Worm (Caenorhabditis elegans) whole organism, L3 larva: ENCODE measurements around the gene T24E12.6.

Experiments used
- ZK546.5 ChIP-seq: sonication (generic microtip); optimal IDR thresholded peaks from 2 replicates; lab custom pipeline; 2017; ENCODE audit warnings: missing biosample characterization, missing genetic modification characterization
- aly-2 ChIP-seq: fragments of 150-350 bp; optimal IDR thresholded peaks from 2 replicates; lab custom pipeline; 2014; ENCODE audit warnings: missing biosample characterization, missing genetic modification characterization
- ceh-16 ChIP-seq: sonication (generic microtip); optimal IDR thresholded peaks from 2 replicates; lab custom pipeline; 2017; ENCODE audit warnings: missing biosample characterization, missing genetic modification characterization
- elt-2 ChIP-seq: sonication (generic microtip); optimal IDR thresholded peaks from 2 replicates; lab custom pipeline; 2016; ENCODE audit warnings: missing genetic modification reagents, mild to moderate bottlenecking, missing genetic modification characterization, missing compliant biosample characterization
- fos-1 ChIP-seq: fragments of 150-350 bp; optimal IDR thresholded peaks from 2 replicates; lab custom pipeline; 2014; ENCODE audit warnings: missing biosample characterization, missing genetic modification characterization
- lin-15B ChIP-seq: fragments of 150-350 bp; optimal IDR thresholded peaks from 2 replicates; lab custom pipeline; 2014; ENCODE audit warnings: missing biosample characterization, missing genetic modification characterization
- mdl-1 ChIP-seq: fragments of 150-350 bp; optimal IDR thresholded peaks from 2 replicates; lab custom pipeline; 2014; ENCODE audit warnings: missing biosample characterization, missing genetic modification characterization
- nhr-25 ChIP-seq: sonication (generic microtip); optimal IDR thresholded peaks from 2 replicates; lab custom pipeline; 2017; ENCODE audit warnings: missing biosample characterization, missing genetic modification characterization
- pha-4 ChIP-seq: fragments of 150-350 bp; optimal IDR thresholded peaks from 2 replicates; lab custom pipeline; 2014; ENCODE audit warnings: missing biosample characterization, missing genetic modification reagents, missing genetic modification characterization
- skn-1 ChIP-seq: fragments of 150-350 bp; optimal IDR thresholded peaks from 2 replicates; lab custom pipeline; 2014; ENCODE audit warnings: missing biosample characterization, missing genetic modification characterization
- snpc-4 ChIP-seq: fragments of 150-350 bp; optimal IDR thresholded peaks from 2 replicates; lab custom pipeline; 2014; ENCODE audit warnings: missing biosample characterization, missing genetic modification characterization
- tbx-2 ChIP-seq: sonication (generic microtip); optimal IDR thresholded peaks from 2 replicates; lab custom pipeline; 2016; ENCODE audit warnings: mild to moderate bottlenecking, missing genetic modification characterization, missing compliant biosample characterization
- zag-1 ChIP-seq: fragments of 150-350 bp; optimal IDR thresholded peaks from 2 replicates; lab custom pipeline; 2014; ENCODE audit warnings: missing biosample characterization, missing genetic modification characterization
- ztf-11 ChIP-seq: fragments of 150-350 bp; optimal IDR thresholded peaks from 2 replicates; lab custom pipeline; 2014; ENCODE audit warnings: missing biosample characterization, missing genetic modification characterization

ce11 chrII:3785257-3785656 is 23.8 kb upstream of the T24E12.6 start, which contains the start of gene T24E12.1:
- TF ChIP-seq lin-15B (tag; lab: Kevin White, UChicago): no peak
- TF ChIP-seq pha-4 (tag; lab: Kevin White, UChicago): no peak
- TF ChIP-seq tbx-2 (tag; lab: Kevin White, UChicago): no peak
- TF ChIP-seq elt-2 (tag; lab: Kevin White, UChicago): no peak
- TF ChIP-seq ceh-16: no peak
- no peak for TF ChIP-seq snpc-4
- no peak for TF ChIP-seq skn-1 (tag; lab: Kevin White, UChicago)
- TF ChIP-seq ztf-11 (tag; lab: Kevin White, UChicago): no peak
- no peak for TF ChIP-seq fos-1
- no peak for TF ChIP-seq aly-2 (tag; lab: Kevin White, UChicago)
- no peak for TF ChIP-seq nhr-25 (tag; lab: Kevin White, UChicago)
- TF ChIP-seq mdl-1 (tag; lab: Kevin White, UChicago): no peak
- TF ChIP-seq zag-1 (tag; lab: Kevin White, UChicago): no peak
- TF ChIP-seq ZK546.5 (tag; lab: Kevin White, UChicago): no peak
